Worm (Caenorhabditis elegans) whole organism, L4/young adult: ENCODE data around the gene rfc-1.

Experiments
- W03F9.2 ChIP-seq: fragments of 150-350 bp; optimal IDR thresholded peaks from 2 replicates; lab custom pipeline; 2014; ENCODE audit warnings: missing biosample characterization, missing genetic modification characterization
- him-1 ChIP-seq: sonication (generic microtip); optimal IDR thresholded peaks from 2 replicates; lab custom pipeline; 2016; ENCODE audit warnings: missing genotype, missing genetic modification reagents, missing genetic modification characterization, missing compliant biosample characterization

ce11 chrV:14597005-14597680, 48.6 kb downstream of the rfc-1 start, which contains the start of gene pes-9:
- TF ChIP-seq him-1 (tag; lab: Kevin White, UChicago) (no peak), W03F9.2 (tag; lab: Kevin White, UChicago) (no peak)
